Fruit fly (Drosophila melanogaster) whole organism, pupa: ENCODE data around the gene CG7970.

Source experiments
- CG10348 ChIP-seq: fragments of 200-800 bp; sonication (Bioruptor generic); IDR thresholded peaks from 2 replicates; pipeline ENCODE4 v1.3.6; 2022; ENCODE audit warnings: missing biosample characterization, missing genetic modification characterization
- CG12605 ChIP-seq: fragments of 200-800 bp; sonication (Bioruptor generic); IDR thresholded peaks from 2 replicates; pipeline ENCODE4 v1.3.6; 2022; ENCODE audit warnings: missing biosample characterization, missing genetic modification characterization
- CG13204 ChIP-seq: fragments of 200-800 bp; sonication (Bioruptor generic); optimal IDR thresholded peaks from 2 replicates; lab custom pipeline; 2018; ENCODE audit warnings: missing biosample characterization, mild to moderate bottlenecking, missing genetic modification characterization, moderate library complexity
- CG14655 ChIP-seq: fragments of 200-800 bp; sonication (Bioruptor generic); optimal IDR thresholded peaks from 3 replicates; lab custom pipeline; 2017; ENCODE audit warnings: mild to moderate bottlenecking, missing biosample characterization, missing genetic modification reagents, missing genetic modification characterization
- CG15710 ChIP-seq: fragments of 200-800 bp; sonication (Bioruptor generic); optimal IDR thresholded peaks from 2 replicates; lab custom pipeline; 2018; ENCODE audit warnings: missing biosample characterization, mild to moderate bottlenecking, missing genetic modification characterization, moderate library complexity
- CG17806 ChIP-seq: fragments of 200-800 bp; sonication (Bioruptor generic); optimal IDR thresholded peaks from 2 replicates; lab custom pipeline; 2018; ENCODE audit warnings: missing biosample characterization, mild to moderate bottlenecking, missing genetic modification characterization, moderate library complexity
- CG32121 ChIP-seq: fragments of 200-800 bp; sonication (Bioruptor generic); IDR thresholded peaks from 2 replicates; pipeline ENCODE4 v1.3.6; 2022; ENCODE audit warnings: missing biosample characterization, missing genetic modification characterization
- CG34367 ChIP-seq: fragments of 200-800 bp; sonication (Bioruptor generic); optimal IDR thresholded peaks from 2 replicates; lab custom pipeline; 2018; ENCODE audit warnings: missing biosample characterization, mild to moderate bottlenecking, missing genetic modification characterization
- CG4496 ChIP-seq: fragments of 200-800 bp; sonication (Bioruptor generic); IDR thresholded peaks from 3 replicates; pipeline ENCODE4 v1.3.6; 2022; ENCODE audit warnings: missing biosample characterization, missing genetic modification characterization
- CG8159 ChIP-seq: fragments of 200-800 bp; sonication (Bioruptor generic); optimal IDR thresholded peaks from 3 replicates; lab custom pipeline; 2018; ENCODE audit warnings: missing biosample characterization, mild to moderate bottlenecking, missing genetic modification characterization, moderate library complexity
- CG8301 ChIP-seq: fragments of 200-800 bp; sonication (Bioruptor generic); optimal IDR thresholded peaks from 2 replicates; lab custom pipeline; 2018; ENCODE audit warnings: missing biosample characterization, mild to moderate bottlenecking, missing genetic modification characterization
- CG9948 ChIP-seq: fragments of 200-800 bp; sonication (Bioruptor generic); optimal IDR thresholded peaks from 2 replicates; lab custom pipeline; 2018; ENCODE audit warnings: missing biosample characterization, mild to moderate bottlenecking, missing genetic modification characterization, moderate library complexity
- D1 ChIP-seq: fragments of 200-800 bp; sonication (Bioruptor generic); optimal IDR thresholded peaks from 2 replicates; lab custom pipeline; 2018; ENCODE audit warnings: missing biosample characterization, mild to moderate bottlenecking, missing genetic modification characterization, moderate library complexity
- EcR ChIP-seq: fragments of 200-800 bp; sonication (Bioruptor generic); optimal IDR thresholded peaks from 3 replicates; lab custom pipeline; 2019; ENCODE audit warnings: missing biosample characterization, missing genetic modification characterization, mild to moderate bottlenecking, moderate library complexity, missing genetic modification reagents
- Ets98B ChIP-seq: fragments of 200-800 bp; sonication (Bioruptor generic); IDR thresholded peaks from 2 replicates; pipeline ENCODE4 v1.3.6; 2022; ENCODE audit warnings: missing biosample characterization, missing genetic modification characterization
- Pif1A ChIP-seq: fragments of 200-800 bp; sonication (Bioruptor generic); optimal IDR thresholded peaks from 3 replicates; lab custom pipeline; 2016; ENCODE audit warnings: missing biosample characterization, missing genetic modification characterization
- Pif1B ChIP-seq: fragments of 200-800 bp; sonication (Bioruptor generic); optimal IDR thresholded peaks from 3 replicates; lab custom pipeline; 2016; ENCODE audit warnings: missing biosample characterization, missing genetic modification characterization
- Snoo ChIP-seq: fragments of 200-800 bp; sonication (Bioruptor generic); optimal IDR thresholded peaks from 3 replicates; lab custom pipeline; 2017; ENCODE audit warnings: missing biosample characterization, mild to moderate bottlenecking, missing genetic modification characterization, inconsistent platforms
- fd96Ca ChIP-seq: fragments of 200-800 bp; sonication (Bioruptor generic); IDR thresholded peaks from 3 replicates; pipeline ENCODE4 v1.3.6; 2022; ENCODE audit warnings: missing biosample characterization, missing genetic modification characterization
- gl ChIP-seq: fragments of 200-800 bp; sonication (Bioruptor generic); optimal IDR thresholded peaks from 2 replicates; lab custom pipeline; 2018; ENCODE audit warnings: missing biosample characterization, mild to moderate bottlenecking, missing genetic modification characterization
- rn ChIP-seq: fragments of 200-800 bp; sonication (Bioruptor generic); IDR thresholded peaks from 2 replicates; pipeline ENCODE4 v1.3.6; 2022; ENCODE audit warnings: missing biosample characterization, missing genetic modification characterization

CG7970 gene

DNA sequence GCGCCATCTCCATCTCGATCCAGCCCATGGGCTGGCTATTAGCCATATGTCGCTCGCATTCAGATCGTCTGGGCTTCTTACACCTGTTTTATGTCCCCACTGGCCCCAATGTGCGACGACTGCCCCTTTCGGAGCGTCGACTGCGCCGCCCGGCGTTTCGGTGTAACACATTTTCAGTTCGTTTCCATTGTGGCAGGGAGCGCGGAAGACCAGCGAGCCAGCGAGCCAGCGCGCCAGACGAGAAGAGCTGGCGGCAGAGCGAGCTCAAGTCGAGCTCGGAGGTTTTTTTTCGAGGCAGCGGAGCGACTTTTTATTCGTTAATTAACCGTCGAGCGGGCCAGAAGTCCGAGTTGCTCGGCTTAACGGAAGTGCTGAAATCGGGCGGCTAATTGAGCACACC lies 21.8 kb downstream of the CG7970 start, which contains the start of gene CG7991:
Gene CG7991, plus strand, starts transcription at position 329 of the 400 bp plus-strand sequence.
- TF ChIP-seq fd96Ca (GFP tag; lab: Robert Waterston, UW): no peak
- TF ChIP-seq CG17806: no peak
- TF ChIP-seq Pif1A: no peak
- no peak for TF ChIP-seq D1 (tag; lab: Kevin White, UChicago)
- TF ChIP-seq CG9948 (tag; lab: Kevin White, UChicago): no peak
- TF ChIP-seq CG8159: no peak
- TF ChIP-seq rn: no peak
- no peak for TF ChIP-seq EcR (GFP tag; lab: Kevin White, UChicago)
- no peak for TF ChIP-seq gl (tag; lab: Kevin White, UChicago)
- TF ChIP-seq CG4496 (GFP tag; lab: Robert Waterston, UW): no peak; the same call in 2 of the 3 replicates
- no peak for TF ChIP-seq Ets98B (GFP tag; lab: Robert Waterston, UW)

DNA sequence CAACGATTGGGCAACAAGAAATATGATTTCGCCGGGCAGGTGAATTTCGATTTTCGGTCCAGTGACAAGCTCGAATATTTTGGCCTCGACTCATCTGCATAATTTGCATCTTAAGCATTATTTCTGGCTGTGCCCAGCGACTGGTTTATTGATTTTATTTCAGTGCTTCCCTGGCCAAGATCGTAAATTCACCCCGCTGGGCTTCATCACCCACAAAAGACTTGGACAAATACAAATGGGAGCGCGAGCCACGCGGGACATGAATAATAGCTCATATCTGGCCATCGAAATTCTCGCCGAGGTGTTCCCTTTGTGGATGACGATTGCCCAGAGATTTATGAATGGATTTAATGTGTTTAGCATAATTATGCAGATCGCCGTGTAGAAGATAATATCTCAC lies 22.7 kb downstream of the CG7970 start:
- TF ChIP-seq CG8159: no peak
- no peak for TF ChIP-seq CG13204 (GFP tag; lab: Kevin White, UChicago)
- TF ChIP-seq Pif1B (GFP tag; lab: Kevin White, UChicago): no peak
- no peak for TF ChIP-seq CG14655
- no peak for TF ChIP-seq D1 (tag; lab: Kevin White, UChicago)
- no peak for TF ChIP-seq CG17806
- TF ChIP-seq CG15710 (tag; lab: Kevin White, UChicago): no peak
- no peak for TF ChIP-seq CG12605 (GFP tag; lab: Robert Waterston, UW)
- no peak for TF ChIP-seq Ets98B (GFP tag; lab: Robert Waterston, UW)
- no peak for TF ChIP-seq fd96Ca (GFP tag; lab: Robert Waterston, UW)
- no peak for TF ChIP-seq CG9948 (tag; lab: Kevin White, UChicago)
- TF ChIP-seq CG34367 (tag; lab: Kevin White, UChicago): no peak
- no peak for TF ChIP-seq CG4496 (GFP tag; lab: Robert Waterston, UW)
- no peak for TF ChIP-seq EcR (GFP tag; lab: Kevin White, UChicago)
- no peak for TF ChIP-seq rn
- TF ChIP-seq Pif1A: no peak
- no peak for TF ChIP-seq CG32121
- no peak for TF ChIP-seq gl (tag; lab: Kevin White, UChicago)
- TF ChIP-seq CG10348 (GFP tag; lab: Robert Waterston, UW): no peak
- TF ChIP-seq Snoo (tag; lab: Kevin White, UChicago): no peak

DNA sequence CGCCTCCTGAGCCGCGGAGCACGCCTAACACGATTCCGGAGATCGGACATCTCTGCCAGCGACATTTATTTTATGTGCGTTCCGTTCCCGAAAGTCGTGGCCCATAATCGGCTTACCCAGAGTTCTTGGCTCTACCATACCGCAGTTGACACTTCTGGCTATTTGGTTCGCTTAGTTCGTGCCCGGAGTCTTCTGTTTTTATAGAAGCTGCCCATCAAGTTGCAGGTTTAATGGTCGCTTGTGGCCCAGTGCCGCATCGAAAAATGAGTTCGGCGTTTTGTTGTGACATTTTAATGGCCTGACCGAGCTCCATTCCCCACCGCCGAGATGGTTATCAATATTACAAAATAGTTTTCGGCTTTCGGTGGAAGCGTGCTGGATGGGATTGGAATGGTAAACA lies 23.7 kb downstream of the CG7970 start:
- TF ChIP-seq CG12605 (GFP tag; lab: Robert Waterston, UW) (no peak), rn (no peak), CG14655 (no peak), Pif1B (GFP tag; lab: Kevin White, UChicago) (no peak), Pif1A (no peak), EcR (GFP tag; lab: Kevin White, UChicago) (no peak), CG13204 (GFP tag; lab: Kevin White, UChicago) (no peak), CG10348 (GFP tag; lab: Robert Waterston, UW) (no peak), D1 (tag; lab: Kevin White, UChicago) (no peak), fd96Ca (GFP tag; lab: Robert Waterston, UW) (no peak), CG4496 (GFP tag; lab: Robert Waterston, UW) (no peak), CG15710 (tag; lab: Kevin White, UChicago) (no peak), gl (tag; lab: Kevin White, UChicago) (no peak), CG17806 (no peak), CG8301 (no peak)

DNA sequence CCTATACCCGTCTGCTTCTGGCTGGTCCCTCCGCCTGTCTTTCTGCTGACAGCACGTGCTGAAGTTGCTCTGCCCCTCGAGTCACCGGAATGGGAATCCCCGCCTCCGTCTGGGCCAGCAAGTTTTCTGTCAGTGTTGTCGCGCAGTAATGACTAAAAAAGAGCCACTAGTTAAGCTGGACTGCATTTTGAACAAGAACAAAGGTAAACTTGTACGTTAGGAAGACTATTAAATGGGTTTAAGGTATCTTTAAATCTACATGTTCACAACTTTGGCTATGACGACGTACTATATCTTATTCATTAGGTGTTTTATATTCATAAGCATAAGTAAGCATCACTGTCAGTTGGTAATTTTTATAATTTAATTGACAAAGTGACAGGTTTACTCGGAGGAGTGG lies 26.8 kb downstream of the CG7970 start:
- TF ChIP-seq CG17806 (peak; percentile 23), Pif1A (peak; percentile 36), CG15710 (tag; lab: Kevin White, UChicago) (peak; percentile 38), Pif1B (GFP tag; lab: Kevin White, UChicago) (peak; percentile 11), rn (no peak), CG8301 (peak; percentile 9), Ets98B (GFP tag; lab: Robert Waterston, UW) (no peak), EcR (GFP tag; lab: Kevin White, UChicago) (peak; percentile 23), fd96Ca (GFP tag; lab: Robert Waterston, UW) (no peak), CG12605 (GFP tag; lab: Robert Waterston, UW) (no peak), CG10348 (GFP tag; lab: Robert Waterston, UW) (no peak), CG9948 (tag; lab: Kevin White, UChicago) (peak; percentile 28), CG13204 (GFP tag; lab: Kevin White, UChicago) (no peak), gl (tag; lab: Kevin White, UChicago) (peak; percentile 5), CG8159 (peak; percentile 61), D1 (tag; lab: Kevin White, UChicago) (no peak), CG14655 (peak; percentile 35), CG34367 (tag; lab: Kevin White, UChicago) (no peak), CG4496 (GFP tag; lab: Robert Waterston, UW) (no peak), CG32121 (no peak), Snoo (tag; lab: Kevin White, UChicago) (peak; percentile 39)

DNA sequence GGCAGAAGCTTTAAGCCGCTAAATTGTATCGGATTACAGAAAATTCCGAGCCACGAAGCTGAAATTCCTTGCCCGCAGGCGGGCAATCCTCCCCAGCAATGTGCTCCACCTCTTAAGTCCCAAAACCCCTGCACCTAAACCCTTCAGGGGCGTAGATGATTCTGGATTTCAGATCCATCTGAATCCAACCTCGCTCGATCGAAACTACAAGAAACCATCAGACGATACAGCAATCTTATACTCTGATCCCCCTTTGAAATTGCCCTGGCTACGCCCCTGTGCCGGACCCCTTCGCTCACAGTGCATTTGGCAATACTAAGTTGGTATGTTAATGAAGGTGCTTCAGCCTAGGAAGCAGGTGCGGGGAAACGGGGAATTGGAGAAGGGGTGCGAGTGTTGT lies 30.5 kb downstream of the CG7970 start:
- peak; percentile 63 for TF ChIP-seq CG9948 (tag; lab: Kevin White, UChicago)
- TF ChIP-seq CG13204 (GFP tag; lab: Kevin White, UChicago): no peak
- peak; percentile 68 for TF ChIP-seq Pif1B (GFP tag; lab: Kevin White, UChicago)
- TF ChIP-seq EcR (GFP tag; lab: Kevin White, UChicago): no peak
- TF ChIP-seq CG10348 (GFP tag; lab: Robert Waterston, UW): no peak
- peak; percentile 77 for TF ChIP-seq CG12605 (GFP tag; lab: Robert Waterston, UW)
- peak; percentile 82 for TF ChIP-seq CG4496 (GFP tag; lab: Robert Waterston, UW)
- TF ChIP-seq Pif1A: peak; percentile 66
- TF ChIP-seq CG32121: no peak
- TF ChIP-seq Ets98B (GFP tag; lab: Robert Waterston, UW): 0 out of 2 replicates have a peak, but pooled peaks have one; percentile 21
- peak; percentile 41 for TF ChIP-seq CG34367 (tag; lab: Kevin White, UChicago)
- peak; percentile 77 for TF ChIP-seq CG8159
- TF ChIP-seq gl (tag; lab: Kevin White, UChicago): peak; percentile 44
- TF ChIP-seq CG8301: peak; percentile 26
- TF ChIP-seq Snoo (tag; lab: Kevin White, UChicago): peak; percentile 17
- TF ChIP-seq rn: no peak; the same call in 1 of the 2 replicates
- TF ChIP-seq CG17806: peak; percentile 64
- TF ChIP-seq fd96Ca (GFP tag; lab: Robert Waterston, UW): peak; percentile 71; the same call in 2 of the 3 replicates
- TF ChIP-seq D1 (tag; lab: Kevin White, UChicago): no peak
- peak; percentile 67 for TF ChIP-seq CG15710 (tag; lab: Kevin White, UChicago)
- TF ChIP-seq CG14655: peak; percentile 57
- TF ChIP-seq, all 21 proteins: peak for 15
